Fruit fly (Drosophila melanogaster): ENCODE measurements around the gene CG32801.

- peak; percentile 95 for TF ChIP-seq CG9705 (GFP tag; optimal IDR thresholded peaks at IDR 0.05)
- TF ChIP-seq Dif (GFP tag; optimal IDR thresholded peaks at IDR 0.05; ENCODE audit: partially characterized antibody), result no peak
- peak; percentile 98 for TF ChIP-seq h (GFP tag; optimal IDR thresholded peaks at IDR 0.05)
- TF ChIP-seq psq (GFP tag; optimal IDR thresholded peaks at IDR 0.05), result peak; percentile 94
- TF ChIP-seq sv (GFP tag; optimal IDR thresholded peaks at IDR 0.05), result peak; percentile 93
- TF ChIP-seq GATAd (GFP tag; optimal IDR thresholded peaks at IDR 0.05), result peak; percentile 89
- TF ChIP-seq usp (GFP tag; optimal IDR thresholded peaks at IDR 0.05), result no peak
- no peak for TF ChIP-seq Myc (optimal IDR thresholded peaks at IDR 0.05)
- TF ChIP-seq dmrt93B (GFP tag; optimal IDR thresholded peaks at IDR 0.05), result peak; percentile 96
Observed at dm6 chrX:1947178-1947872, 44.3 kb upstream of the CG32801 start.

Measured in whole organism, wandering third instar larva.